Worm (Caenorhabditis elegans): ENCODE data around the gene vab-7.

ce11 chrIII:10880083-10880482 lies 40.1 kb upstream of the vab-7 start, which contains the start of gene C44B9.3:
- no peak for TF ChIP-seq tbx-37 (GFP tag; conservative IDR thresholded peaks at IDR 0.05)
- TF ChIP-seq ama-1 (optimal IDR thresholded peaks at IDR 0.05): no peak
- no peak for TF ChIP-seq sea-1 (GFP tag; conservative IDR thresholded peaks at IDR 0.05)
- no peak for TF ChIP-seq pes-1 (GFP tag; IDR thresholded peaks at IDR 0.05)
- TF ChIP-seq hnd-1 (tag; optimal IDR thresholded peaks at IDR 0.05): no peak
- no peak for TF ChIP-seq hmbx-1 (tag; optimal IDR thresholded peaks at IDR 0.05)
- no peak for TF ChIP-seq ceh-13 (GFP tag; optimal IDR thresholded peaks at IDR 0.05)
- no peak for TF ChIP-seq tbx-11 (GFP tag; IDR thresholded peaks at IDR 0.05)
- no peak for TF ChIP-seq hmg-4 (GFP tag; optimal IDR thresholded peaks at IDR 0.05)
- no peak for TF ChIP-seq aly-1 (tag; optimal IDR thresholded peaks at IDR 0.05)
